Fruit fly (Drosophila melanogaster): ENCODE data around the gene CG33725.

Gene CG33725

DNA sequence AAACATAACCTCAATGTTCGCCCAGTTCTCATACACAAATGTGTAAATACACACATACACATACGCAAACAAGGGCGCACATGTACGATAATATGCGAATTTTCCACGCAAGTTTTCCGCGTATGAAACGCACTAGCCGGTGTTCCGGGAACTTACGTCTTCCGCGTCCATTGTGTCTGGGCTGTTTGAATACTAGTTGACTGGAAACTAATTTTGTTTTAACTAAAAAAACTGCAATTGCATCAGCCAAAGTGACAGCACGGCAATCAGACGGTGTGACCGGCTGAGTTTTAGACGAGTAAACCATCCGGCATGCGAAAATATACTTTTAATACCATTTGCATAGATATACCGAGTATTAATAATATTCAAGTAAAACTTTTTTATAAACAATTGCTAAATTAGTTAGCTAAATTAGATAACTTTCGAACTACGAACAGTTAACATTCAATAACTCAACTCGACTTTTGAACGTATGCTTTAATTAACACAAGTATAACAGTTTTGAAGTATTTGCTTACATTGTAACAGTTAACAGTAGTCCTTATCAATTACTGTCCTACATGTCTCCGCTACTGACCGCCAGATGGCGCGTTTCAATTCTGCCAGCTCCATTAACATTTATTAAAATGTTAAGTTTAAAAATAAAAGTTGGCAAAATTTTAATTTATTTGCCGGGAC lies 44.2 kb downstream of the CG33725 start, which contains the start of gene eIF2beta:
TSS of gene eIF2beta (minus strand) at position 299 of the 681 bp plus-strand sequence.
- no peak for TF ChIP-seq foxo (GFP tag; optimal IDR thresholded peaks at IDR 0.05)
- TF ChIP-seq woc (GFP tag; optimal IDR thresholded peaks at IDR 0.05), result peak; percentile 27
- no peak for TF ChIP-seq dmrt93B (GFP tag; optimal IDR thresholded peaks at IDR 0.05)
- peak; percentile 55 for TF ChIP-seq sage (GFP tag; optimal IDR thresholded peaks at IDR 0.05)
- no peak for TF ChIP-seq Abd-B (GFP tag; optimal IDR thresholded peaks at IDR 0.05)
- no peak for TF ChIP-seq dsf (GFP tag; optimal IDR thresholded peaks at IDR 0.05; ENCODE audit: borderline replicate concordance)
- no peak for TF ChIP-seq usp (GFP tag; optimal IDR thresholded peaks at IDR 0.05)
- TF ChIP-seq psq (GFP tag; optimal IDR thresholded peaks at IDR 0.05), result no peak
- peak; percentile 4 for TF ChIP-seq Sp1 (GFP tag; optimal IDR thresholded peaks at IDR 0.05)
- no peak for TF ChIP-seq dl (GFP tag; optimal IDR thresholded peaks at IDR 0.05; ENCODE audit: insufficient read depth in 1 of 2, partially characterized antibody in 2 of 2)
- peak; percentile 23 for TF ChIP-seq h (GFP tag; optimal IDR thresholded peaks at IDR 0.05)
- no peak for TF ChIP-seq Jra (GFP tag; optimal IDR thresholded peaks at IDR 0.05)
- no peak for TF ChIP-seq lola (GFP tag; optimal IDR thresholded peaks at IDR 0.05)
- no peak for TF ChIP-seq Vsx2 (GFP tag; optimal IDR thresholded peaks at IDR 0.05; ENCODE audit: partially characterized antibody)
- TF ChIP-seq CG32264 (GFP tag; optimal IDR thresholded peaks at IDR 0.05), result no peak
- TF ChIP-seq OdsH (GFP tag; optimal IDR thresholded peaks at IDR 0.05), result no peak
- no peak for TF ChIP-seq br (GFP tag; optimal IDR thresholded peaks at IDR 0.05)
- TF ChIP-seq tai (GFP tag; optimal IDR thresholded peaks at IDR 0.05), result no peak
- no peak for TF ChIP-seq ey (GFP tag; optimal IDR thresholded peaks at IDR 0.05)
- TF ChIP-seq CrebA (GFP tag; optimal IDR thresholded peaks at IDR 0.05; ENCODE audit: borderline replicate concordance), result no peak
- TF ChIP-seq HLH106 (tag; optimal IDR thresholded peaks at IDR 0.05), result no peak
- TF ChIP-seq Hr83 (GFP tag; optimal IDR thresholded peaks at IDR 0.05; ENCODE audit: poor library complexity, severe bottlenecking), result no peak
- TF ChIP-seq Hnf4 (GFP tag; optimal IDR thresholded peaks at IDR 0.05), result peak; percentile 20
- no peak for TF ChIP-seq Dif (GFP tag; optimal IDR thresholded peaks at IDR 0.05; ENCODE audit: partially characterized antibody)
- no peak for TF ChIP-seq jim (GFP tag; optimal IDR thresholded peaks at IDR 0.05)
- TF ChIP-seq Hr78 (GFP tag; optimal IDR thresholded peaks at IDR 0.05), result no peak
- TF ChIP-seq fru (GFP tag; optimal IDR thresholded peaks at IDR 0.05), result peak; percentile 52
- TF ChIP-seq Myc (optimal IDR thresholded peaks at IDR 0.05), result peak; percentile 1
- no peak for TF ChIP-seq Mio (GFP tag; optimal IDR thresholded peaks at IDR 0.05)
- TF ChIP-seq Dfd (GFP tag; optimal IDR thresholded peaks at IDR 0.05), result no peak
- TF ChIP-seq GATAd (GFP tag; optimal IDR thresholded peaks at IDR 0.05), result no peak
- TF ChIP-seq Rel (GFP tag; optimal IDR thresholded peaks at IDR 0.05), result no peak
- TF ChIP-seq Rel (tag; optimal IDR thresholded peaks at IDR 0.05), result no peak
- TF ChIP-seq sv (GFP tag; optimal IDR thresholded peaks at IDR 0.05), result peak; percentile 34
- no peak for TF ChIP-seq CG9705 (GFP tag; optimal IDR thresholded peaks at IDR 0.05)
- no peak for TF ChIP-seq rgr (GFP tag; optimal IDR thresholded peaks at IDR 0.05)
- TF ChIP-seq brk (GFP tag; optimal IDR thresholded peaks at IDR 0.05), result no peak

DNA sequence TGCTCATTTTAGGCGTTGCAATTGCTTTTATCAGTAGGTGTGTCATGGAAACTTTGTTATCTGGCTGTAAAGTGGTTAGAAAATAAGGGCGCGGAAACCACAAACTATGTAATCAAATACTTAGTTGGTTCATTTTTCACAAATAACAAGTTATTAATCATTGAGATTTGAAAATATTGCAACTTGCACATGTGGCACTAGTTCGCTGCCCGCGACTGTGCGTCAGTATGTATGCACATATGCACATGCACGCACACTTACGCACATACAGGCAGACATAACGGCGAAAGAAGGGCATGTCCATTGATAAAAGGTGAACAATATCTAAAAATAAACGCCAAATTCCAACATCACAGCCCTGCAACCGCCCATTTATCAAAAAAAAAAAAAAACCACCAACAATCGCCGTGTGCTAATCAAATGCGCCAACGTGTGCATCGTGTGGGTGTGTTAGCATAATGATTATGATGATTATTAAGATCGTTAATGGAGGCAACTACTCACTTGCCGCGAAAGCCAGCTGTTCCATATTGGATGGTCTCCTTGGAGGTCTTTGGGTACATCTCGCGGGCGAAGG lies 47.1 kb downstream of the CG33725 start:
- TF ChIP-seq Hnf4 (GFP tag; optimal IDR thresholded peaks at IDR 0.05), result peak; percentile 64
- TF ChIP-seq br (GFP tag; optimal IDR thresholded peaks at IDR 0.05), result peak; percentile 61
- TF ChIP-seq GATAd (GFP tag; optimal IDR thresholded peaks at IDR 0.05), result no peak
- peak; percentile 55 for TF ChIP-seq OdsH (GFP tag; optimal IDR thresholded peaks at IDR 0.05)
- TF ChIP-seq jim (GFP tag; optimal IDR thresholded peaks at IDR 0.05), result no peak
- TF ChIP-seq Sp1 (GFP tag; optimal IDR thresholded peaks at IDR 0.05), result peak; percentile 47
- peak; percentile 68 for TF ChIP-seq Jra (GFP tag; optimal IDR thresholded peaks at IDR 0.05)
- peak in 1 of 2 experiments; percentile 77 for TF ChIP-seq foxo (GFP tag; optimal IDR thresholded peaks at IDR 0.05)
- TF ChIP-seq sv (GFP tag; optimal IDR thresholded peaks at IDR 0.05), result no peak
- TF ChIP-seq Hr78 (GFP tag; optimal IDR thresholded peaks at IDR 0.05), result no peak
- TF ChIP-seq dl (GFP tag; optimal IDR thresholded peaks at IDR 0.05; ENCODE audit: insufficient read depth in 1 of 2, partially characterized antibody in 2 of 2), result no peak
- no peak for TF ChIP-seq dsf (GFP tag; optimal IDR thresholded peaks at IDR 0.05; ENCODE audit: borderline replicate concordance)
- peak; percentile 61 for TF ChIP-seq fru (GFP tag; optimal IDR thresholded peaks at IDR 0.05)
- no peak for TF ChIP-seq Rel (GFP tag; optimal IDR thresholded peaks at IDR 0.05)
- TF ChIP-seq Rel (tag; optimal IDR thresholded peaks at IDR 0.05), result no peak
- TF ChIP-seq lola (GFP tag; optimal IDR thresholded peaks at IDR 0.05), result no peak
- no peak for TF ChIP-seq Dif (GFP tag; optimal IDR thresholded peaks at IDR 0.05; ENCODE audit: partially characterized antibody)
- no peak for TF ChIP-seq Dfd (GFP tag; optimal IDR thresholded peaks at IDR 0.05)
- peak; percentile 9 for TF ChIP-seq Hr83 (GFP tag; optimal IDR thresholded peaks at IDR 0.05; ENCODE audit: poor library complexity, severe bottlenecking)
- TF ChIP-seq brk (GFP tag; optimal IDR thresholded peaks at IDR 0.05), result no peak
- peak; percentile 63 for TF ChIP-seq rgr (GFP tag; optimal IDR thresholded peaks at IDR 0.05)
- no peak for TF ChIP-seq pan (optimal IDR thresholded peaks at IDR 0.05)
- peak; percentile 54 for TF ChIP-seq ey (GFP tag; optimal IDR thresholded peaks at IDR 0.05)
- TF ChIP-seq tai (GFP tag; optimal IDR thresholded peaks at IDR 0.05), result no peak
- peak; percentile 41 for TF ChIP-seq HLH106 (tag; optimal IDR thresholded peaks at IDR 0.05)
- no peak for TF ChIP-seq Abd-B (GFP tag; optimal IDR thresholded peaks at IDR 0.05)
- TF ChIP-seq Mio (GFP tag; optimal IDR thresholded peaks at IDR 0.05), result no peak
- TF ChIP-seq usp (GFP tag; optimal IDR thresholded peaks at IDR 0.05), result no peak
- TF ChIP-seq N (GFP tag; optimal IDR thresholded peaks at IDR 0.05), result no peak
- peak; percentile 39 for TF ChIP-seq woc (GFP tag; optimal IDR thresholded peaks at IDR 0.05)
- no peak for TF ChIP-seq sage (GFP tag; optimal IDR thresholded peaks at IDR 0.05)
- no peak for TF ChIP-seq dmrt93B (GFP tag; optimal IDR thresholded peaks at IDR 0.05)
- TF ChIP-seq CG32264 (GFP tag; optimal IDR thresholded peaks at IDR 0.05), result peak; percentile 27
- TF ChIP-seq CG9705 (GFP tag; optimal IDR thresholded peaks at IDR 0.05), result no peak
- TF ChIP-seq Myc (optimal IDR thresholded peaks at IDR 0.05), result no peak
- no peak for TF ChIP-seq Vsx2 (GFP tag; optimal IDR thresholded peaks at IDR 0.05; ENCODE audit: partially characterized antibody)
- TF ChIP-seq h (GFP tag; optimal IDR thresholded peaks at IDR 0.05), result peak; percentile 44
- TF ChIP-seq CrebA (GFP tag; optimal IDR thresholded peaks at IDR 0.05; ENCODE audit: borderline replicate concordance), result no peak
- peak; percentile 22 for TF ChIP-seq psq (GFP tag; optimal IDR thresholded peaks at IDR 0.05)
